Worm (Caenorhabditis elegans): ENCODE results near the gene K10B4.1.
A peak's percentile ranks its signal among the peaks of the same experiment; 100 is the strongest.

Gene K10B4.1

ce11 chrII:158004-158731 is 22.9 kb downstream of the K10B4.1 start (continued):
- no peak for TF ChIP-seq mep-1 (tag; optimal IDR thresholded peaks at IDR 0.05)
- TF ChIP-seq elt-3 (tag; optimal IDR thresholded peaks at IDR 0.05), result peak in 1 of 6 experiments; percentile 17
- TF ChIP-seq blmp-1 (tag; optimal IDR thresholded peaks at IDR 0.05), result peak; percentile 98
- peak; percentile 22 for TF ChIP-seq tbx-2 (tag; optimal IDR thresholded peaks at IDR 0.05)
- no peak for TF ChIP-seq hpl-2 (GFP tag; optimal IDR thresholded peaks at IDR 0.05)
- TF ChIP-seq unc-98 (GFP tag; IDR thresholded peaks at IDR 0.05), result no peak
- TF ChIP-seq fkh-10 (GFP tag; optimal IDR thresholded peaks at IDR 0.05), result no peak
- TF ChIP-seq mef-2 (tag; optimal IDR thresholded peaks at IDR 0.05), result no peak
- TF ChIP-seq lin-13 (GFP tag; optimal IDR thresholded peaks at IDR 0.05), result no peak
- TF ChIP-seq lin-14 (GFP tag; optimal IDR thresholded peaks at IDR 0.05), result peak; percentile 61

- no peak for TF ChIP-seq nhr-90 (tag; optimal IDR thresholded peaks at IDR 0.05; ENCODE audit: poor library complexity)
- TF ChIP-seq dsc-1 (tag; optimal IDR thresholded peaks at IDR 0.05), result no peak
- no peak for TF ChIP-seq snpc-4 (tag; optimal IDR thresholded peaks at IDR 0.05)
- TF ChIP-seq unc-86 (tag; optimal IDR thresholded peaks at IDR 0.05), result no peak
- no peak for TF ChIP-seq aha-1 (tag; optimal IDR thresholded peaks at IDR 0.05)
- TF ChIP-seq fkh-4 (tag; optimal IDR thresholded peaks at IDR 0.05; ENCODE audit: borderline replicate concordance), result no peak
- TF ChIP-seq lir-3 (tag; optimal IDR thresholded peaks at IDR 0.05; ENCODE audit: poor library complexity), result no peak
- TF ChIP-seq rnt-1 (tag; optimal IDR thresholded peaks at IDR 0.05), result peak; percentile 63
- no peak for TF ChIP-seq unc-130 (tag; optimal IDR thresholded peaks at IDR 0.05)
- no peak for TF ChIP-seq C04F5.9 (tag; optimal IDR thresholded peaks at IDR 0.05)
- no peak for TF ChIP-seq egl-13 (tag; optimal IDR thresholded peaks at IDR 0.05)
- TF ChIP-seq alr-1 (tag; optimal IDR thresholded peaks at IDR 0.05; ENCODE audit: borderline replicate concordance), result no peak
- no peak for TF ChIP-seq nhr-28 (tag; optimal IDR thresholded peaks at IDR 0.05)
- no peak for TF ChIP-seq unc-62 (GFP tag; optimal IDR thresholded peaks at IDR 0.05)
- TF ChIP-seq dpl-1 (GFP tag; optimal IDR thresholded peaks at IDR 0.05), result peak in 2 of 3 experiments; percentile 2 to 31
- TF ChIP-seq sup-37 (GFP tag; optimal IDR thresholded peaks at IDR 0.05), result no peak
- TF ChIP-seq efl-3 (GFP tag; optimal IDR thresholded peaks at IDR 0.05), result no peak
- TF ChIP-seq egl-27 (tag; optimal IDR thresholded peaks at IDR 0.05), result no peak
- no peak for TF ChIP-seq ces-1 (GFP tag; optimal IDR thresholded peaks at IDR 0.05)
- no peak for TF ChIP-seq ets-5 (GFP tag; IDR thresholded peaks at IDR 0.05)
- no peak for TF ChIP-seq Y116A8C.19 (tag; optimal IDR thresholded peaks at IDR 0.05; ENCODE audit: borderline replicate concordance)
- TF ChIP-seq sox-4 (tag; optimal IDR thresholded peaks at IDR 0.05), result no peak
- TF ChIP-seq efl-1 (optimal IDR thresholded peaks at IDR 0.05), result peak; percentile 39 to 47
- peak; percentile 2 to 91 for TF ChIP-seq efl-1 (GFP tag; optimal IDR thresholded peaks at IDR 0.05 in 1 of 2)
- no peak for TF ChIP-seq unc-98 (GFP tag; IDR thresholded peaks at IDR 0.05)
- no peak for TF ChIP-seq ceh-90 (tag; optimal IDR thresholded peaks at IDR 0.05)
- TF ChIP-seq aly-2 (tag; optimal IDR thresholded peaks at IDR 0.05), result no peak
- TF ChIP-seq elt-2 (tag; optimal IDR thresholded peaks at IDR 0.05), result peak; percentile 32
- TF ChIP-seq lin-14 (GFP tag; optimal IDR thresholded peaks at IDR 0.05), result peak; percentile 66
- no peak for TF ChIP-seq hlh-4 (tag; optimal IDR thresholded peaks at IDR 0.05)
- no peak for TF ChIP-seq zip-4 (GFP tag; optimal IDR thresholded peaks at IDR 0.05)
- TF ChIP-seq mdl-1 (tag; optimal IDR thresholded peaks at IDR 0.05), result peak in 1 of 2 experiments; percentile 10
- TF ChIP-seq ceh-8 (GFP tag; optimal IDR thresholded peaks at IDR 0.05), result no peak
- no peak for TF ChIP-seq irx-1 (tag; optimal IDR thresholded peaks at IDR 0.05)
- no peak for TF ChIP-seq fkh-8 (tag; optimal IDR thresholded peaks at IDR 0.05)
- peak; percentile 49 for TF ChIP-seq mep-1 (tag; optimal IDR thresholded peaks at IDR 0.05)
- no peak for TF ChIP-seq sptf-1 (tag; optimal IDR thresholded peaks at IDR 0.05)
- TF ChIP-seq lin-35 (GFP tag; optimal IDR thresholded peaks at IDR 0.05), result peak; percentile 4 to 64
- TF ChIP-seq ama-1 (optimal IDR thresholded peaks at IDR 0.05), result no peak
- peak; percentile 37 for TF ChIP-seq fos-1 (tag; optimal IDR thresholded peaks at IDR 0.05)
- TF ChIP-seq nhr-71 (tag; optimal IDR thresholded peaks at IDR 0.05), result peak; percentile 68
- TF ChIP-seq hlh-17 (GFP tag; optimal IDR thresholded peaks at IDR 0.05; ENCODE audit: borderline replicate concordance), result no peak
These were observed 24.1 kb downstream of the K10B4.1 start for ce11 chrII:159294-159922.
